Worm (Caenorhabditis elegans): ENCODE measurements around the gene scc-3.

DNA sequence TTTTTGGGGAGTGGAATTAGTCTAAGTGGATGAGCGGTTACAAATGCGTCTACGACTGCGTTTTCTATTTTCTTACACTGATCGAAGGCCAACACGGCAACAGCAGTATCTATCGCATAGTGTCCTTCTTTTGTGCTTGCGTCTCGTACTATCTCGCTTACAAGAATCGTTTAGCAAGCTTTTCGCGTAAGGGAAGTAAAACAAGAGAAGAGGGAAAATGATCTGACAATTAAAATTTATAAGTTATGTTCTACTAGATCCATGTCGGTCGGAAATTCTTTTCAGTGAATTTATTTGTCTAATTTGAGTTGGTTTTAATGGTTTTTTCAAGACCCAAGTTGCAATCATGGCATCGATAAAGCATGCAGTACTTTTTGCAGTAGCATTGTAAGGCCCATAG lies 23.3 kb downstream of the scc-3 start, which contains the start of gene fkb-4:
- TF ChIP-seq tra-4 (tag; optimal IDR thresholded peaks at IDR 0.05) (no peak), ama-1 (optimal IDR thresholded peaks at IDR 0.05) (no peak), B0310.2 (tag; optimal IDR thresholded peaks at IDR 0.05) (no peak), hmbx-1 (tag; optimal IDR thresholded peaks at IDR 0.05) (no peak), ceh-36 (tag; optimal IDR thresholded peaks at IDR 0.05) (no peak), ceh-13 (GFP tag; optimal IDR thresholded peaks at IDR 0.05) (no peak), sea-1 (GFP tag; conservative IDR thresholded peaks at IDR 0.05) (no peak), tbx-11 (GFP tag; IDR thresholded peaks at IDR 0.05) (no peak), hmg-4 (GFP tag; optimal IDR thresholded peaks at IDR 0.05) (no peak), flt-1 (GFP tag; IDR thresholded peaks at IDR 0.05) (no peak), ets-7 (tag; optimal IDR thresholded peaks at IDR 0.05) (no peak), tbx-37 (GFP tag; conservative IDR thresholded peaks at IDR 0.05) (no peak), scrt-1 (GFP tag; IDR thresholded peaks at IDR 0.05) (no peak)
